Worm (Caenorhabditis elegans) whole organism, L3 larva: Measurements from ENCODE around the gene penr-1.

Source experiments
- ceh-82 ChIP-seq: fragments of 150-350 bp; optimal IDR thresholded peaks from 2 replicates; lab custom pipeline; 2014; ENCODE audit warnings: missing biosample characterization, missing genetic modification characterization
- nhr-28 ChIP-seq: fragments of 150-350 bp; optimal IDR thresholded peaks from 2 replicates; lab custom pipeline; 2014; ENCODE audit warnings: missing biosample characterization, missing genetic modification characterization

DNA sequence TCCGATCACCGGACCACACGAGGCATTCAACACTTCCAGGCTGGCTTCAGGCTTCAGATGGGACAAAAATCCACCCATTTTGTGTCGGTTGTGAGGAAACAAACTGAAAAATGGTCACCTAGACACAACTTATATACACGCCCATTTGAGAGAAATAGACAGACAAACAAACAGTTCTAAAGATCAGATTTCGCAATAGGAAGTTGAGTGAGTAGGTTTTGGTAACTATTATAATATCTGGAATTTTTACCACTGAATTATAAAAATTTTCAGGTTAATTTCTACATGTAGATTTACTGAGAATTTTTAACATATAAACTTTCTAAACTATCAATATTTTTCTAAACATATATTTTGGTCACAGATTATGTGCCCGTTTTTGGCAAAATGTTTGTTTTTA lies 35.5 kb upstream of the penr-1 start, which contains the start of gene cest-32:
- TF ChIP-seq nhr-28 (tag; lab: Kevin White, UChicago) (no peak), ceh-82 (no peak)
